Fruit fly (Drosophila melanogaster) whole organism, pupa: ENCODE results near the gene CG14237.

Experiments used
- CG13204 ChIP-seq: fragments of 200-800 bp; sonication (Bioruptor generic); optimal IDR thresholded peaks from 2 replicates; lab custom pipeline; 2018; ENCODE audit warnings: missing biosample characterization, mild to moderate bottlenecking, missing genetic modification characterization, moderate library complexity
- CG14655 ChIP-seq: fragments of 200-800 bp; sonication (Bioruptor generic); optimal IDR thresholded peaks from 3 replicates; lab custom pipeline; 2017; ENCODE audit warnings: mild to moderate bottlenecking, missing biosample characterization, missing genetic modification reagents, missing genetic modification characterization
- CG15710 ChIP-seq: fragments of 200-800 bp; sonication (Bioruptor generic); optimal IDR thresholded peaks from 2 replicates; lab custom pipeline; 2018; ENCODE audit warnings: missing biosample characterization, mild to moderate bottlenecking, missing genetic modification characterization, moderate library complexity
- CG17806 ChIP-seq: fragments of 200-800 bp; sonication (Bioruptor generic); optimal IDR thresholded peaks from 2 replicates; lab custom pipeline; 2018; ENCODE audit warnings: missing biosample characterization, mild to moderate bottlenecking, missing genetic modification characterization, moderate library complexity
- CG32121 ChIP-seq: fragments of 200-800 bp; sonication (Bioruptor generic); IDR thresholded peaks from 2 replicates; pipeline ENCODE4 v1.3.6; 2022; ENCODE audit warnings: missing biosample characterization, missing genetic modification characterization
- CG4496 ChIP-seq: fragments of 200-800 bp; sonication (Bioruptor generic); IDR thresholded peaks from 3 replicates; pipeline ENCODE4 v1.3.6; 2022; ENCODE audit warnings: missing biosample characterization, missing genetic modification characterization
- CG8301 ChIP-seq: fragments of 200-800 bp; sonication (Bioruptor generic); optimal IDR thresholded peaks from 2 replicates; lab custom pipeline; 2018; ENCODE audit warnings: missing biosample characterization, mild to moderate bottlenecking, missing genetic modification characterization
- CG9948 ChIP-seq: fragments of 200-800 bp; sonication (Bioruptor generic); optimal IDR thresholded peaks from 2 replicates; lab custom pipeline; 2018; ENCODE audit warnings: missing biosample characterization, mild to moderate bottlenecking, missing genetic modification characterization, moderate library complexity
- EcR ChIP-seq: fragments of 200-800 bp; sonication (Bioruptor generic); optimal IDR thresholded peaks from 3 replicates; lab custom pipeline; 2019; ENCODE audit warnings: missing biosample characterization, missing genetic modification characterization, mild to moderate bottlenecking, moderate library complexity, missing genetic modification reagents
- Snoo ChIP-seq: fragments of 200-800 bp; sonication (Bioruptor generic); optimal IDR thresholded peaks from 3 replicates; lab custom pipeline; 2017; ENCODE audit warnings: missing biosample characterization, mild to moderate bottlenecking, missing genetic modification characterization, inconsistent platforms

DNA sequence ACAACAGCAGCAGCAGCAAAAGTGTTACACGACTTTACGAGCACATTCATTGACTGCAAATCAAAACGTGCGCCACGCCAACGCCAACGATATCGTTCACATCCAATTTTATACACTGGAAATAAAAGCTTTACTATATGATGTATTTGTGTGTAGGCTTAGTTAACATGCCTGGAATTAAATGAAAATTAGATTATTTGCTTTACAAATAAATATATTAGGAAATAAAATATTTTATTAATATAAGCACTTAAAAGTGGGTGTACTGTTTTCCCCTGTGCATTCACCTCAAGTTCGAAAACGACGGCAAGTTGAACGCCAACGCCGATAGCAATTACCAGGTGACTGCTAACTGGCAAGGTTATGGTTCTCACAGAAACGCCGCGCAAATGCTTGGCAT lies 46.9 kb upstream of the CG14237 start:
- TF ChIP-seq CG4496 (GFP tag; lab: Robert Waterston, UW) (peak; percentile 78), CG32121 (GFP tag; lab: Robert Waterston, UW) (peak; percentile 79), EcR (GFP tag; lab: Kevin White, UChicago) (no peak), CG8301 (tag; lab: Kevin White, UChicago) (no peak), CG13204 (GFP tag; lab: Kevin White, UChicago) (no peak), Snoo (no peak), CG17806 (tag; lab: Kevin White, UChicago) (no peak), CG15710 (tag; lab: Kevin White, UChicago) (no peak), CG14655 (GFP tag; lab: Kevin White, UChicago) (no peak), CG9948 (no peak)
